Fruit fly (Drosophila melanogaster): Measurements from ENCODE around the gene CG10365.
A peak's percentile ranks its signal among the peaks of the same experiment; 100 is the strongest.

The CG10365 gene

dm6 chr3R:23721525-23721924, 1.6 kb upstream of the CG10365 start, which contains the start of gene CG10232:
Gene CG10232 (minus strand): TSS chr3R:23721625.
- no peak for TF ChIP-seq kay (GFP tag; ENCODE audit: borderline replicate concordance)
- no peak for TF ChIP-seq CG11617 (GFP tag; optimal IDR thresholded peaks at IDR 0.05)
- no peak for TF ChIP-seq CG14711 (tag; optimal IDR thresholded peaks at IDR 0.05)
- TF ChIP-seq ovo (GFP tag; optimal IDR thresholded peaks at IDR 0.05), result no peak
- TF ChIP-seq CG33017 (tag; optimal IDR thresholded peaks at IDR 0.05), result no peak
- TF ChIP-seq toe (GFP tag; optimal IDR thresholded peaks at IDR 0.05), result no peak
- no peak for TF ChIP-seq CG12768 (GFP tag; optimal IDR thresholded peaks at IDR 0.05)
- TF ChIP-seq bab1 (GFP tag; optimal IDR thresholded peaks at IDR 0.05), result no peak

DNA sequence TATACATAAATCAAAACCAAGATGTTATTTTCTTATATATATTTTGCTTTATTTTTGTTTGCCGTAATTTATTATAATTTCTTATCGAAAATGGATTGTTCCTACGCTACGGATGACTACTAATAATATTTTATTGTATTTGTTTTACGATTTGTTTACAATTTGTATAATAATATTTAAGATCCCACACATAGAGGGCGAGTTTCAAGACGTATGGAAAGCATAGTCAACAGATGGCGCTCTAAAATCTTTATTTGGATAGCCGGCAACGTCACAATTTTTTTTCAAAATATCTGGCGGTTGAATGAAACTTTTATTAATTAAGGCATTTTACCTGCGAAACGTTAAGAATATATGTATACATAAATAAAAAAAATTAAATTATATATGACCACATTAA, 1.2 kb upstream of the CG10365 start:
- TF ChIP-seq CG1620 (GFP tag; optimal IDR thresholded peaks at IDR 0.05), result peak; percentile 60
- TF ChIP-seq Clk (GFP tag; optimal IDR thresholded peaks at IDR 0.05), result no peak
- TF ChIP-seq kay (GFP tag; ENCODE audit: borderline replicate concordance), result peak; percentile 83
- TF ChIP-seq CG7045 (GFP tag; optimal IDR thresholded peaks at IDR 0.05), result peak; percentile 30
- TF ChIP-seq Hr96 (GFP tag; optimal IDR thresholded peaks at IDR 0.05), result peak; percentile 36
- TF ChIP-seq CG14711 (tag; optimal IDR thresholded peaks at IDR 0.05), result no peak
- TF ChIP-seq tj (GFP tag; optimal IDR thresholded peaks at IDR 0.05), result no peak
- TF ChIP-seq Crg-1 (GFP tag; optimal IDR thresholded peaks at IDR 0.05), result peak; percentile 35
- TF ChIP-seq CG11617 (GFP tag; optimal IDR thresholded peaks at IDR 0.05), result no peak
- no peak for TF ChIP-seq CG5204 (GFP tag; optimal IDR thresholded peaks at IDR 0.05)
- no peak for TF ChIP-seq pad (GFP tag; optimal IDR thresholded peaks at IDR 0.05)
- TF ChIP-seq ovo (GFP tag; optimal IDR thresholded peaks at IDR 0.05), result no peak
- peak; percentile 25 for TF ChIP-seq cic (GFP tag; optimal IDR thresholded peaks at IDR 0.05)
- TF ChIP-seq Mnt (GFP tag; optimal IDR thresholded peaks at IDR 0.05), result peak; percentile 35
- peak; percentile 78 for TF ChIP-seq bab1 (GFP tag; optimal IDR thresholded peaks at IDR 0.05)
- TF ChIP-seq cnc (optimal IDR thresholded peaks at IDR 0.05), result no peak
- peak; percentile 58 for TF ChIP-seq CG7101 (tag; optimal IDR thresholded peaks at IDR 0.05)
- peak; percentile 58 for TF ChIP-seq toe (GFP tag; optimal IDR thresholded peaks at IDR 0.05)
- TF ChIP-seq CG33017 (tag; optimal IDR thresholded peaks at IDR 0.05), result peak; percentile 12
- TF ChIP-seq CG12768 (GFP tag; optimal IDR thresholded peaks at IDR 0.05), result no peak

DNA sequence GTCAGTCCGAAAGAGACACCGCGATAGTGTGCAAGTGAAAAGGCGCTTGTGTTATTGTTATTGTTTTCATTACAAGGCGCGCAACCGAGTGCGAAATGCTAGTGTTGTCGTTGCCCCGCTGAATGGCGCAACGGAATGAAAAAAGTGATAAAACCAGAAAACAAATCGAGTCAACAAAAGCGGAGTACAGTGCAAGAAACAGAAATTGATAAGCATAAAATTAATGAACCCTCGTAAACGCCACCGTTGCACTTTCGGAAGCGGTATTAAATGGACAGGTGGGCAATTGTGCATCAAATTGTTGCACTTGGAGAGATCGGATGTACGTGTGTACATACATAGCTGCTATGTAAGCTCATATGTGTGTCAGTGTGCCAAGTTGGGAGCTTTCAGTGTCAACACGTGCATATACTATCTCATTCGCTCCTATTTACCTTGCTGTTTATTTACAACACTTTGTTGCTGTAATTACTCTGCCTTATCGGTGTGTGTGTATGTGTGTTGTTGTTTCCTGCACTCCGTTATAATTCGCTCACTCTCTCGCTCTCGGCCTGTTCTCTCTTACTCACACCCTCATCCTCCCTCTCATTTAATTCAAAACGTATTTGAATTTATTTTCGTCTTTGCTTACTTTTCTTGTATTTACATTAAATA, 377 bp downstream of the CG10365 start:
- peak; percentile 4 for TF ChIP-seq bab1 (GFP tag; optimal IDR thresholded peaks at IDR 0.05)
- peak; percentile 65 for TF ChIP-seq Hr96 (GFP tag; optimal IDR thresholded peaks at IDR 0.05)
- peak; percentile 77 for TF ChIP-seq CG7101 (tag; optimal IDR thresholded peaks at IDR 0.05)
- TF ChIP-seq CG14711 (tag; optimal IDR thresholded peaks at IDR 0.05), result no peak
- peak; percentile 55 for TF ChIP-seq CG12768 (GFP tag; optimal IDR thresholded peaks at IDR 0.05)
- peak; percentile 80 for TF ChIP-seq CG7045 (GFP tag; optimal IDR thresholded peaks at IDR 0.05)
- peak; percentile 91 for TF ChIP-seq Mnt (GFP tag; optimal IDR thresholded peaks at IDR 0.05)
- TF ChIP-seq Clk (GFP tag; optimal IDR thresholded peaks at IDR 0.05), result peak; percentile 81
- TF ChIP-seq CG1620 (GFP tag; optimal IDR thresholded peaks at IDR 0.05), result no peak
- peak; percentile 79 for TF ChIP-seq CG11617 (GFP tag; optimal IDR thresholded peaks at IDR 0.05)
- peak; percentile 92 for TF ChIP-seq Crg-1 (GFP tag; optimal IDR thresholded peaks at IDR 0.05)
- peak; percentile 11 for TF ChIP-seq CG5204 (GFP tag; optimal IDR thresholded peaks at IDR 0.05)
- peak; percentile 94 for TF ChIP-seq ovo (GFP tag; optimal IDR thresholded peaks at IDR 0.05)
- peak; percentile 72 for TF ChIP-seq CG33017 (tag; optimal IDR thresholded peaks at IDR 0.05)
- TF ChIP-seq cic (GFP tag; optimal IDR thresholded peaks at IDR 0.05), result peak; percentile 99
- no peak for TF ChIP-seq cnc (optimal IDR thresholded peaks at IDR 0.05)
- TF ChIP-seq toe (GFP tag; optimal IDR thresholded peaks at IDR 0.05), result peak; percentile 54
- peak; percentile 89 for TF ChIP-seq pad (GFP tag; optimal IDR thresholded peaks at IDR 0.05)
- peak; percentile 98 for TF ChIP-seq kay (GFP tag; ENCODE audit: borderline replicate concordance)
- peak; percentile 88 for TF ChIP-seq tj (GFP tag; optimal IDR thresholded peaks at IDR 0.05)

DNA sequence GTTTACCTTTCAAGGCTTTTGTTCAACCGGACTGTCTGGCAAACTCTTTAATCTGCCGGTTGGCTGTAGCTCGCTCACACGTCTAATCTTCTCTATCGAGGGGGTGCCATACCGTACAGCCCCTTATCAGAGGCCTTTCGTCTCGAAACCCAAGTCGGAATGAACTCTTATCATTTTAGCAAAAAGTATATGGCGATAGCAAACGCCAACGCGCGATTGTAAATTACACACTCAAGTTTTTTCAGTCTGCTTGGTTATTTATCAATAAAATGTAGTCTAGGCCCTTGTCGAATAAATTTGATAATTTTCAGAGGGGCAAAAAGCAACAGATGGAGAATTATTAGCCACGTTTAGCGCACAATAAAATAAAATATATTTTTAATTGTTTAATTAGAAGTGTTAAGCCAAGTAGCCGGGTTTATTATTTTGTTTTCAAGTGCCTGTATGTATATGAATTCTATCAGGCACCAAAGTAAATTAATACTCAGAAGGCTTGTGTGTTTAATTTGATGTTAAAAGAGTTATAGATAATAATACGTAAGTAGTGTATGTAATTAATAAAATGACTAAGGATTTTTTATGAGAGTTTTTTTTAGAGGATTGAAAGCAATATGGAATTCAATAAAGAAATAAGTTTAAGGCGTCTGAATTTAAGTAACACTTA, 1.8 kb downstream of the CG10365 start:
- peak; percentile 24 for TF ChIP-seq CG33017 (tag; optimal IDR thresholded peaks at IDR 0.05)
- peak; percentile 34 for TF ChIP-seq Mnt (GFP tag; optimal IDR thresholded peaks at IDR 0.05)
- no peak for TF ChIP-seq tj (GFP tag; optimal IDR thresholded peaks at IDR 0.05)
- peak; percentile 90 for TF ChIP-seq cic (GFP tag; optimal IDR thresholded peaks at IDR 0.05)
- no peak for TF ChIP-seq bab1 (GFP tag; optimal IDR thresholded peaks at IDR 0.05)
- no peak for TF ChIP-seq pad (GFP tag; optimal IDR thresholded peaks at IDR 0.05)
- TF ChIP-seq cnc (optimal IDR thresholded peaks at IDR 0.05), result peak in 1 of 2 experiments; percentile 16
- TF ChIP-seq CG14711 (tag; optimal IDR thresholded peaks at IDR 0.05), result no peak
- no peak for TF ChIP-seq ovo (GFP tag; optimal IDR thresholded peaks at IDR 0.05)
- TF ChIP-seq Clk (GFP tag; optimal IDR thresholded peaks at IDR 0.05), result no peak
- TF ChIP-seq CG12768 (GFP tag; optimal IDR thresholded peaks at IDR 0.05), result peak; percentile 18
- TF ChIP-seq CG1620 (GFP tag; optimal IDR thresholded peaks at IDR 0.05), result no peak
- TF ChIP-seq CG7045 (GFP tag; optimal IDR thresholded peaks at IDR 0.05), result no peak
- no peak for TF ChIP-seq CG11617 (GFP tag; optimal IDR thresholded peaks at IDR 0.05)
- TF ChIP-seq Hr96 (GFP tag; optimal IDR thresholded peaks at IDR 0.05), result no peak

DNA sequence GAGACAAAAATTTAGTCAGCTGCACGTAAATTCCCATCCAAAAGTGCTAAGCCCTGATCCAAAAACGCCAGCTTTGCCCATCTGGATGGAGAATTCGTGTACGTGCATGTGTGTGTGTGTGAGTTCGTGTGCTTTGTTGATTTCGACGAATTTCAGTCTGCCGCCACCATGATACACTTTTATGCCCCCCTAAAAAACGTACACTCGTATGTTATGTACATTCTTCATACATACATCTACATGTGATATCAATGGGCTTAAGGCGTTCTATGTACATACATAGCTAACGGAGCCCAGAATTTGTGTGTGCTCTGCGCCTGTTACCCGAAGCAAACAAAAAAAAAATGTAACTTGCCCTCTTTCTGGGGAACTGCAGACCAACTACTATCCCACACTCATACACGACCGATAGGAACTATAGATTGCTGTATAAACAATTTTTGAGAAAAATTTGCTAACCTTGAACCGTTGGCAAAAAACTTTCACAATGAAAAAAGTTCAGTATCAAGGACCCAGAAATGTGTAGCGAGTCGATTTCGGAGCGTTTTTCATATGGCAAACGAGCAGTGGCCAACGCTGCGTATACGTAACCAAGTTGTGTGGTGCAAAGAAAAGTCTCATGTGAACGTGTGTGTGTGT, 2.7 kb downstream of the CG10365 start:
- TF ChIP-seq CG14711 (tag; optimal IDR thresholded peaks at IDR 0.05), result no peak
- TF ChIP-seq CG7101 (tag; optimal IDR thresholded peaks at IDR 0.05), result no peak
- TF ChIP-seq kay (GFP tag; ENCODE audit: borderline replicate concordance), result no peak
- no peak for TF ChIP-seq CG7045 (GFP tag; optimal IDR thresholded peaks at IDR 0.05)
- peak; percentile 32 for TF ChIP-seq CG12768 (GFP tag; optimal IDR thresholded peaks at IDR 0.05)
